Worm (Caenorhabditis elegans) whole organism, midembryonic: ENCODE measurements around the gene affl-2.
"Not testable (repeated sequence)": the region's sequence is repeated elsewhere in the genome, so short reads cannot be mapped to it uniquely, and the experiment has no call there.

ENCODE experiments used
- flt-1 ChIP-seq: fragments of 200-800 bp; sonication (Bioruptor generic); IDR thresholded peaks from 2 replicates; pipeline ENCODE4 v1.3.6; 2022; ENCODE audit warnings: missing genetic modification characterization, missing compliant biosample characterization
- med-1 ChIP-seq: sonication (generic microtip); optimal IDR thresholded peaks from 2 replicates; lab custom pipeline; 2017; ENCODE audit warnings: missing genetic modification characterization, mild to moderate bottlenecking, missing compliant biosample characterization, antibody characterized with exemption, missing genetic modification reagents; ENCODE audit not compliant: insufficient read depth
- ref-1 ChIP-seq: fragments of 200-800 bp; sonication (Bioruptor generic); conservative IDR thresholded peaks from 2 replicates; pipeline ENCODE4 v1.3.6; 2022; ENCODE audit warnings: missing genetic modification reagents, missing genetic modification characterization, missing compliant biosample characterization

ce11 chrIII:415331-415775, 19.3 kb upstream of the affl-2 start:
- TF ChIP-seq ref-1 (GFP tag; lab: Robert Waterston, UW) = peak; percentile 77
- peak; percentile 9; the same call in 1 of the 2 replicates for TF ChIP-seq flt-1 (GFP tag; lab: Robert Waterston, UW)
- TF ChIP-seq med-1 = not testable (repeated sequence)
